Worm (Caenorhabditis elegans): ENCODE data around the gene ugt-29.
A peak's percentile ranks its signal among the peaks of the same experiment; 100 is the strongest.

Gene ugt-29

DNA sequence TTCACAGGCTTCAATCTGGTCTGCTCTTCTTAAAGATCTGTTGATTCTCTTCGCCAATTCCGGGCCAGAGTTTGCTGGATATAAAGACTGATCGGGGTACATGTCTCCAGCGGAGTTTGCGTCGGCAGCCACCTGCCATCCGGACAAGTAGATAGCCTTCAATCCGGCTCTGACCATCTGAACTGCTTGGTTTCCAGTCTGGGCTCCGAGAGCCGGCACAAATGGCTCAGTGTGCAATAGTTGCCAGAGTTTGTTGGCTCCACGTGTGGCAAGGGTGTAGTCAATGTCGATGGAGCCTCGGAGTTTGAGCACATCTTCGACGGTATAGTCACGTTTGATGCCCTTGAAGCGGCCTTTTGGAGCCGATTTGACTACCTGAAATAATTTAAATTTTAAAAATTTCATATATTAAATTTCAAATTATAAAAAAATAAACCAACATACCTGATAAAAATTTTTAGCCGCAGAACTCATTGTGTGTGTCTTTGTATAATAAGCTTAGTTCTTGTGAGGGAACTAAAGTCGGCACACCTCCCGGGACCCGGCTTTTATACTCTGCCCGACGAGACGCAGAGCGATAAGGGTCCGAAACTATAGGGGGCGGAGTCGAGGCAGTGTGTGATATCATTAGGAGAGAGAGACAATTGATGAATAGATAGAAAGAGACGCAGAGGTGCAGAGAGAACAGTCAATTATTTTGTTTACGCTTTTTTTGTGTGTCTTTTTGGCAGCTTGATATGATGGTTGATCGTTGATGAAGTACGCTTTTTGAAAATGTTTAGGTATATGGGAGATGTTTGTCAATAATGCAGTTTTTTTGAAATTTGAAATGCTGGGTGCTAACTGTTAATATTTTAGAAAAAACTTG, 28.3 kb upstream of the ugt-29 start, which contains the start of the genes icl-1 and srh-2 (continued):
- peak; percentile 9; the same call in 1 of the 2 replicates for TF ChIP-seq ceh-20 (GFP tag; IDR thresholded peaks at IDR 0.05)
- TF ChIP-seq egl-27 (tag; optimal IDR thresholded peaks at IDR 0.05) = no peak
- no peak for TF ChIP-seq cey-2 (tag; optimal IDR thresholded peaks at IDR 0.05; ENCODE audit: borderline replicate concordance, insufficient read depth)
- TF ChIP-seq hlh-11 (tag; optimal IDR thresholded peaks at IDR 0.05) = peak; percentile 84
- peak; percentile 95 for TF ChIP-seq ama-1 (optimal IDR thresholded peaks at IDR 0.05)
- no peak for TF ChIP-seq mxl-3 (GFP tag; optimal IDR thresholded peaks at IDR 0.05)
- peak; percentile 65 for TF ChIP-seq duxl-1 (tag; optimal IDR thresholded peaks at IDR 0.05; ENCODE audit: poor library complexity)
- TF ChIP-seq dmd-9 (GFP tag; IDR thresholded peaks at IDR 0.05) = no peak
- no peak for TF ChIP-seq attf-4 (tag; optimal IDR thresholded peaks at IDR 0.05)
- TF ChIP-seq zfp-3 (GFP tag; conservative IDR thresholded peaks at IDR 0.05) = peak; percentile 48
- TF ChIP-seq F49E8.2 (tag; optimal IDR thresholded peaks at IDR 0.05; ENCODE audit: borderline replicate concordance) = no peak
- TF ChIP-seq lin-13 (GFP tag; optimal IDR thresholded peaks at IDR 0.05) = no peak
- no peak for TF ChIP-seq nhr-25 (tag; optimal IDR thresholded peaks at IDR 0.05; ENCODE audit: borderline replicate concordance, insufficient read depth)
- peak; percentile 73 for TF ChIP-seq mep-1 (tag; optimal IDR thresholded peaks at IDR 0.05)
- TF ChIP-seq ceh-62 (tag; optimal IDR thresholded peaks at IDR 0.05) = no peak
- TF ChIP-seq arid-1 (GFP tag; conservative IDR thresholded peaks at IDR 0.05) = no peak; the same call in none of the 2 replicates
- no peak for TF ChIP-seq vab-7 (GFP tag; IDR thresholded peaks at IDR 0.05)
- TF ChIP-seq zfp-2 (tag; optimal IDR thresholded peaks at IDR 0.05) = no peak
- peak; percentile 40 for TF ChIP-seq nhr-48 (tag; optimal IDR thresholded peaks at IDR 0.05)

DNA sequence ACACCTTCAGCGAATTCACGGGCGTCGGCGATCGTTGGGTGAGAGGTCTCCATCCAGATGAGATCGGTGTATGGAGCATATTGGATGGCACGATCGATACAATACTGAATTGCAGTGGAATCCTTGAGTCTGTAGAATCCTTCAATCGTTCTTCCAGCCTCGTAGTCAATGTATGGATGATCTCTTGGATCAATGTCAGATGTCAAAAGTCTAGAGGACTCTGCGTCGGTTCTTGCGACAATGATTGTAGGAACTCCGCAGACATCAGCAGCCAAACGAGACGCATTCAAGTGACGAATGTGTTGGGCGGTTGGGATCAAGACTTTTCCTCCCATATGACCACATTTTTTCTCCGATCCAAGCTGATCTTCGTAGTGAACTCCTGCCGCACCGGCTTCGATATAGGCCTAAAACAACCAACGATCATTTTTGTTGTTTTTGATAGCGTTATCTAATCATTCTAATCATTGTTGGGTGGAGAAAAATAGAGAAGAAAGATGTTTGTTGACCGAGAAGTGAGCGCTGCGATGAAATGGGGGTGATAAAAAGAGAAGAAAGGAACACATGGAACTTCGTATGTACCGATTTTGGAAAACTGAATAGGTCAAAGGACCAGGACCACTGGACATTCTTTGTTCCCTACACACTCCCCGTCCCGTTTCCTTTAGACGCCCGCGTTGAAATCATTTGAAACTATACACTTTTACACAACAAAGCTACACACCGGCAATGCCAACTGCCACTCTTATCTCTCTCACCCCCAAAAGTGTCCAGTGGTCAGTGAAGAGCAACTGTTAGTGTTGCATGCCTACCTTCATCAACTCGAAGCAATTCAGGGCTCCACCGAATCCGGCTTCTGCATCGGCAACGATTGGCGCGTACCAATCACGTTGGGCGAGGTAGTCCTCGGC, 27.4 kb upstream of the ugt-29 start:
- TF ChIP-seq daf-16 (GFP tag; optimal IDR thresholded peaks at IDR 0.05) (peak in 1 of 2 experiments; percentile 6), daf-16 (tag; optimal IDR thresholded peaks at IDR 0.05) (no peak), T26A8.4 (GFP tag; IDR thresholded peaks at IDR 0.05) (peak; percentile 27; the same call in 1 of the 2 replicates), nhr-111 (GFP tag; optimal IDR thresholded peaks at IDR 0.05) (no peak), mep-1 (tag; optimal IDR thresholded peaks at IDR 0.05) (peak; percentile 30), dmd-9 (GFP tag; IDR thresholded peaks at IDR 0.05) (peak; percentile 7; the same call in 1 of the 2 replicates), daf-8 (GFP tag; IDR thresholded peaks at IDR 0.05) (no peak), pqm-1 (tag; optimal IDR thresholded peaks at IDR 0.05) (peak; percentile 44), lim-7 (GFP tag; IDR thresholded peaks at IDR 0.05) (0 out of 2 replicates have a peak, but pooled peaks have one; percentile 8), mes-2 (tag; optimal IDR thresholded peaks at IDR 0.05; ENCODE audit: poor library complexity, severe bottlenecking) (peak; percentile 11), spr-1 (tag; optimal IDR thresholded peaks at IDR 0.05) (no peak), nhr-10 (tag; optimal IDR thresholded peaks at IDR 0.05) (peak; percentile 22), dve-1 (tag; optimal IDR thresholded peaks at IDR 0.05; ENCODE audit: insufficient read depth) (peak; percentile 43), zfp-3 (GFP tag; conservative IDR thresholded peaks at IDR 0.05) (peak; percentile 41; the same call in 1 of the 2 replicates), ceh-82 (tag; optimal IDR thresholded peaks at IDR 0.05) (no peak), lin-38 (GFP tag; IDR thresholded peaks at IDR 0.05) (0 out of 2 replicates have a peak, but pooled peaks have one; percentile 3), zip-2 (tag; optimal IDR thresholded peaks at IDR 0.05) (peak; percentile 15), aha-1 (tag) (peak; percentile 97), nhr-42 (GFP tag; IDR thresholded peaks at IDR 0.05) (peak; percentile 24; the same call in 1 of the 2 replicates), rbr-2 (tag; optimal IDR thresholded peaks at IDR 0.05) (no peak), pha-4 (GFP tag; IDR thresholded peaks at IDR 0.05) (peak; percentile 18; the same call in 1 of the 2 replicates), pha-4 (tag; optimal IDR thresholded peaks at IDR 0.05) (no peak), daf-19 (GFP tag; conservative IDR thresholded peaks at IDR 0.05) (0 out of 2 replicates have a peak, but pooled peaks have one; percentile 38), ama-1 (optimal IDR thresholded peaks at IDR 0.05) (peak; percentile 89), nhr-28 (tag; optimal IDR thresholded peaks at IDR 0.05) (peak; percentile 26), ZK337.2 (GFP tag; IDR thresholded peaks at IDR 0.05) (no peak), mdl-1 (tag; optimal IDR thresholded peaks at IDR 0.05) (no peak)
